Fruit fly (Drosophila melanogaster) whole organism, wandering third instar larva: Measurements from ENCODE around the gene Nepl6.

ENCODE experiments used
- Abd-B ChIP-seq: fragments of >200 bp; optimal IDR thresholded peaks from 2 replicates; lab custom pipeline; 2017; ENCODE audit warnings: missing biosample characterization, missing genetic modification characterization
- CG32264 ChIP-seq: fragments of 200-800 bp; sonication (Bioruptor generic); optimal IDR thresholded peaks from 2 replicates; lab custom pipeline; 2016; ENCODE audit warnings: missing biosample characterization, missing genetic modification characterization
- CG9705 ChIP-seq: fragments of 200-800 bp; sonication (Bioruptor generic); optimal IDR thresholded peaks from 2 replicates; lab custom pipeline; 2018; ENCODE audit warnings: missing biosample characterization, mild to moderate bottlenecking, missing genetic modification characterization
- Dfd ChIP-seq: fragments of >200 bp; optimal IDR thresholded peaks from 2 replicates; lab custom pipeline; 2017; ENCODE audit warnings: missing biosample characterization, missing genetic modification characterization
- Dif ChIP-seq: fragments of 200-275, 200-300 bp; sonication (Bioruptor generic); optimal IDR thresholded peaks from 2 replicates; lab custom pipeline; 2018; ENCODE audit warnings: missing biosample characterization, missing genetic modification characterization; ENCODE audit not compliant: partially characterized antibody
- GATAd ChIP-seq: sonication (Bioruptor generic); optimal IDR thresholded peaks from 2 replicates; lab custom pipeline; 2016; ENCODE audit warnings: missing biosample characterization, missing genetic modification characterization
- HLH106 ChIP-seq: fragments of 200-800 bp; optimal IDR thresholded peaks from 3 replicates; lab custom pipeline; 2019; ENCODE audit warnings: missing biosample characterization, mild to moderate bottlenecking, missing genetic modification characterization, moderate library complexity
- Hnf4 ChIP-seq: fragments of 200-800 bp; sonication (Bioruptor generic); optimal IDR thresholded peaks from 2 replicates; lab custom pipeline; 2016; ENCODE audit warnings: missing biosample characterization, mild to moderate bottlenecking, missing genetic modification characterization
- Hr78 ChIP-seq: fragments of >200 bp; optimal IDR thresholded peaks from 2 replicates; lab custom pipeline; 2017; ENCODE audit warnings: missing biosample characterization, missing genetic modification characterization
- Hr83 ChIP-seq: fragments of 200-300 bp; sonication (Bioruptor generic); optimal IDR thresholded peaks from 2 replicates; lab custom pipeline; 2016; ENCODE audit warnings: missing biosample characterization, mild to moderate bottlenecking, missing genetic modification characterization, moderate library complexity; ENCODE audit not compliant: poor library complexity, severe bottlenecking
- Mio ChIP-seq: sonication (Bioruptor generic); optimal IDR thresholded peaks from 2 replicates; lab custom pipeline; 2016; ENCODE audit warnings: missing biosample characterization, missing genetic modification characterization
- OdsH ChIP-seq: fragments of 200-800 bp; sonication (Bioruptor generic); optimal IDR thresholded peaks from 2 replicates; lab custom pipeline; 2016; ENCODE audit warnings: missing biosample characterization, mild to moderate bottlenecking, missing genetic modification characterization
- Rel ChIP-seq, 2 experiments: fragments of 200-800 bp; sonication (Bioruptor generic) in 1 of 2; optimal IDR thresholded peaks; 2 replicates in 1 of 2; 3 replicates in 1 of 2; lab custom pipeline; 2016 to 2019; ENCODE audit warnings: mild to moderate bottlenecking in 2 of 2, missing biosample characterization in 2 of 2, missing genetic modification characterization in 2 of 2, moderate library complexity in 1 of 2
- Sp1 ChIP-seq: fragments of 200-800 bp; sonication (Bioruptor generic); optimal IDR thresholded peaks from 3 replicates; lab custom pipeline; 2019; ENCODE audit warnings: missing biosample characterization, mild to moderate bottlenecking, missing genetic modification characterization, moderate library complexity
- Vsx2 ChIP-seq: fragments of 200-300, 225-300 bp; sonication (Bioruptor generic); optimal IDR thresholded peaks from 2 replicates; lab custom pipeline; 2018; ENCODE audit warnings: missing biosample characterization, missing genetic modification characterization; ENCODE audit not compliant: partially characterized antibody
- br ChIP-seq: fragments of 200-800 bp; sonication (Bioruptor generic); optimal IDR thresholded peaks from 2 replicates; lab custom pipeline; 2016; ENCODE audit warnings: missing biosample characterization, missing genetic modification characterization
- dl ChIP-seq, 2 experiments: fragments of 175-275, 200-275 bp in 1 of 2; fragments of 200-275 bp in 1 of 2; sonication (Bioruptor generic); optimal IDR thresholded peaks; lab custom pipeline; 2018; ENCODE audit warnings: mild to moderate bottlenecking in 2 of 2, missing biosample characterization in 2 of 2, missing genetic modification characterization in 2 of 2, moderate library complexity in 2 of 2; ENCODE audit not compliant: partially characterized antibody in 2 of 2, insufficient read depth in 1 of 2
- dmrt93B ChIP-seq: fragments of 200-800 bp; sonication (Bioruptor generic); optimal IDR thresholded peaks from 2 replicates; lab custom pipeline; 2018; ENCODE audit warnings: missing biosample characterization, mild to moderate bottlenecking, missing genetic modification characterization
- dsf ChIP-seq: sonication (Bioruptor generic); optimal IDR thresholded peaks from 2 replicates; lab custom pipeline; 2016; ENCODE audit warnings: missing biosample characterization, missing genetic modification characterization, borderline replicate concordance
- ey ChIP-seq: fragments of 200-800 bp; sonication (Bioruptor generic); optimal IDR thresholded peaks from 2 replicates; lab custom pipeline; 2016; ENCODE audit warnings: missing biosample characterization, missing genetic modification characterization
- foxo ChIP-seq, 2 experiments: fragments of 200-800 bp; sonication (Bioruptor generic); optimal IDR thresholded peaks; 2 replicates in 1 of 2; 3 replicates in 1 of 2; lab custom pipeline; 2016 to 2017; ENCODE audit warnings: missing biosample characterization in 2 of 2, missing genetic modification characterization in 2 of 2
- h ChIP-seq: fragments of 200-800 bp; sonication (Bioruptor generic); optimal IDR thresholded peaks from 3 replicates; lab custom pipeline; 2016; ENCODE audit warnings: missing biosample characterization, mild to moderate bottlenecking, missing genetic modification characterization
- jim ChIP-seq: fragments of 175-275, 200-325 bp; sonication (Bioruptor generic); optimal IDR thresholded peaks from 2 replicates; lab custom pipeline; 2016; ENCODE audit warnings: missing biosample characterization, mild to moderate bottlenecking, missing genetic modification characterization
- lola ChIP-seq: fragments of >200 bp; optimal IDR thresholded peaks from 2 replicates; lab custom pipeline; 2017; ENCODE audit warnings: missing biosample characterization, missing genetic modification characterization
- pan ChIP-seq: fragments of >200 bp; optimal IDR thresholded peaks from 2 replicates; lab custom pipeline; 2017
- psq ChIP-seq: fragments of 200-800 bp; sonication (Bioruptor generic); optimal IDR thresholded peaks from 3 replicates; lab custom pipeline; 2017; ENCODE audit warnings: missing biosample characterization, mild to moderate bottlenecking, missing genetic modification characterization, moderate library complexity
- rgr ChIP-seq: fragments of 200-800 bp; sonication (Bioruptor generic); optimal IDR thresholded peaks from 3 replicates; lab custom pipeline; 2016; ENCODE audit warnings: missing biosample characterization, mild to moderate bottlenecking, missing genetic modification characterization
- sv ChIP-seq: fragments of 200-800 bp; sonication (Bioruptor generic); optimal IDR thresholded peaks from 3 replicates; lab custom pipeline; 2016; ENCODE audit warnings: missing biosample characterization, missing genetic modification characterization
- tai ChIP-seq: sonication (Bioruptor generic); optimal IDR thresholded peaks from 2 replicates; lab custom pipeline; 2016; ENCODE audit warnings: missing biosample characterization, missing genetic modification characterization
- woc ChIP-seq: sonication (Bioruptor generic); optimal IDR thresholded peaks from 2 replicates; lab custom pipeline; 2016; ENCODE audit warnings: missing biosample characterization, mild to moderate bottlenecking, missing genetic modification characterization

Nepl6 gene

dm6 chr2L:6341246-6341645, 44.1 kb downstream of the Nepl6 start:
- TF ChIP-seq foxo (GFP tag; optimal IDR thresholded peaks at IDR 0.05; lab: Kevin White, UChicago) (no peak), dsf (GFP tag; lab: Kevin White, UChicago) (no peak), Dfd (GFP tag; lab: Kevin White, UChicago) (no peak), br (GFP tag; lab: Kevin White, UChicago) (no peak), Mio (GFP tag; lab: Kevin White, UChicago) (no peak), jim (no peak), tai (GFP tag; lab: Kevin White, UChicago) (no peak), sv (GFP tag; lab: Kevin White, UChicago) (no peak), ey (GFP tag; lab: Kevin White, UChicago) (no peak), psq (no peak), GATAd (GFP tag; lab: Kevin White, UChicago) (no peak), pan (lab: Kevin White, UChicago) (no peak), Hr78 (GFP tag; lab: Kevin White, UChicago) (no peak), CG9705 (GFP tag; lab: Kevin White, UChicago) (no peak), Sp1 (GFP tag; lab: Kevin White, UChicago) (no peak), Dif (no peak), Hr83 (GFP tag; lab: Kevin White, UChicago) (no peak), dl (GFP tag; optimal IDR thresholded peaks at IDR 0.05; lab: Kevin White, UChicago; ENCODE audit: insufficient read depth in 1 of 2, partially characterized antibody in 2 of 2) (no peak), dmrt93B (GFP tag; lab: Kevin White, UChicago) (no peak)

- TF ChIP-seq pan (lab: Kevin White, UChicago): no peak
- no peak for TF ChIP-seq Hr83 (GFP tag; lab: Kevin White, UChicago)
- no peak for TF ChIP-seq Hnf4 (GFP tag; lab: Kevin White, UChicago)
- no peak for TF ChIP-seq psq
- no peak for TF ChIP-seq CG32264 (GFP tag; lab: Kevin White, UChicago)
- no peak for TF ChIP-seq Hr78 (GFP tag; lab: Kevin White, UChicago)
- TF ChIP-seq Mio (GFP tag; lab: Kevin White, UChicago): no peak
- no peak for TF ChIP-seq ey (GFP tag; lab: Kevin White, UChicago)
- no peak for TF ChIP-seq HLH106 (tag; lab: Kevin White, UChicago)
Observed at dm6 chr2L:6340222-6340725, 45.0 kb downstream of the Nepl6 start.

dm6 chr2L:6339010-6339897, 46.1 kb downstream of the Nepl6 start:
- TF ChIP-seq OdsH (GFP tag; lab: Kevin White, UChicago): peak; percentile 22
- TF ChIP-seq br (GFP tag; lab: Kevin White, UChicago): peak; percentile 55
- TF ChIP-seq Vsx2 (GFP tag; lab: Kevin White, UChicago): no peak
- peak; percentile 2 for TF ChIP-seq dmrt93B (GFP tag; lab: Kevin White, UChicago)
- no peak for TF ChIP-seq Mio (GFP tag; lab: Kevin White, UChicago)
- peak in 1 of 2 experiments; percentile 43 for TF ChIP-seq foxo (GFP tag; optimal IDR thresholded peaks at IDR 0.05; lab: Kevin White, UChicago)
- no peak for TF ChIP-seq Abd-B (GFP tag; lab: Kevin White, UChicago)
- TF ChIP-seq HLH106 (tag; lab: Kevin White, UChicago): peak; percentile 20
- TF ChIP-seq jim: no peak
- TF ChIP-seq rgr (GFP tag; lab: Kevin White, UChicago): peak; percentile 38
- peak; percentile 54 for TF ChIP-seq Hnf4 (GFP tag; lab: Kevin White, UChicago)
- TF ChIP-seq Rel (GFP tag; optimal IDR thresholded peaks at IDR 0.05; lab: Kevin White, UChicago): no peak
- TF ChIP-seq Rel (tag; optimal IDR thresholded peaks at IDR 0.05; lab: Kevin White, UChicago): no peak
- peak; percentile 50 for TF ChIP-seq ey (GFP tag; lab: Kevin White, UChicago)
- peak; percentile 35 for TF ChIP-seq Dif
- peak; percentile 5 for TF ChIP-seq lola (GFP tag; lab: Kevin White, UChicago)
- TF ChIP-seq psq: no peak
- peak; percentile 32 for TF ChIP-seq h (GFP tag; lab: Kevin White, UChicago)
- TF ChIP-seq woc (GFP tag; lab: Kevin White, UChicago): peak; percentile 17
- no peak for TF ChIP-seq tai (GFP tag; lab: Kevin White, UChicago)
- TF ChIP-seq CG32264 (GFP tag; lab: Kevin White, UChicago): peak; percentile 8
- TF ChIP-seq dl (GFP tag; optimal IDR thresholded peaks at IDR 0.05; lab: Kevin White, UChicago; ENCODE audit: insufficient read depth in 1 of 2, partially characterized antibody in 2 of 2): no peak
